Worm (Caenorhabditis elegans) whole organism, L1 larva: ENCODE measurements around the gene clec-183.

Source experiments
- elt-2 ChIP-seq: sonication (generic microtip); optimal IDR thresholded peaks from 2 replicates; lab custom pipeline; 2016; ENCODE audit warnings: missing genetic modification characterization, mild to moderate bottlenecking, inconsistent platforms, missing compliant biosample characterization, missing genetic modification reagents
- elt-3 ChIP-seq, 6 experiments: fragments of 150-350 bp in 1 of 6; sonication (generic microtip); optimal IDR thresholded peaks; 2 replicates each; lab custom pipeline; 2017 to 2018; ENCODE audit warnings: missing biosample characterization in 6 of 6, missing genetic modification characterization in 6 of 6, inconsistent platforms in 1 of 6
- irx-1 ChIP-seq: sonication (generic microtip); optimal IDR thresholded peaks from 2 replicates; lab custom pipeline; 2016; ENCODE audit warnings: missing genetic modification characterization, missing compliant biosample characterization
- lir-3 ChIP-seq: sonication (generic microtip); optimal IDR thresholded peaks from 2 replicates; lab custom pipeline; 2016; ENCODE audit warnings: mild to moderate bottlenecking, missing genetic modification characterization, moderate library complexity, missing compliant biosample characterization; ENCODE audit not compliant: poor library complexity
- nhr-11 ChIP-seq: fragments of 150-350 bp; optimal IDR thresholded peaks from 2 replicates; lab custom pipeline; 2014; ENCODE audit warnings: missing biosample characterization, missing genetic modification characterization
- nhr-237 ChIP-seq: fragments of 150-350 bp; optimal IDR thresholded peaks from 2 replicates; lab custom pipeline; 2014; ENCODE audit warnings: missing biosample characterization, missing genetic modification characterization
- nhr-28 ChIP-seq: fragments of 150-350 bp; optimal IDR thresholded peaks from 2 replicates; lab custom pipeline; 2014; ENCODE audit warnings: missing biosample characterization, missing genetic modification characterization
- nhr-47 ChIP-seq: sonication (generic microtip); optimal IDR thresholded peaks from 2 replicates; lab custom pipeline; 2016; ENCODE audit warnings: mild to moderate bottlenecking, missing genetic modification characterization, moderate library complexity, missing compliant biosample characterization
- nhr-76 ChIP-seq: sonication (generic microtip); optimal IDR thresholded peaks from 2 replicates; lab custom pipeline; 2017; ENCODE audit warnings: missing biosample characterization, missing genetic modification characterization
- snpc-4 ChIP-seq: fragments of 150-350 bp; optimal IDR thresholded peaks from 2 replicates; lab custom pipeline; 2014; ENCODE audit warnings: missing biosample characterization, missing genetic modification characterization
- sptf-1 ChIP-seq: fragments of 150-350 bp; optimal IDR thresholded peaks from 2 replicates; lab custom pipeline; 2014; ENCODE audit warnings: missing biosample characterization, missing genetic modification characterization
- zag-1 ChIP-seq: fragments of 150-350 bp; optimal IDR thresholded peaks from 2 replicates; lab custom pipeline; 2014; ENCODE audit warnings: missing biosample characterization, missing genetic modification characterization
- ztf-4 ChIP-seq: fragments of 150-350 bp; optimal IDR thresholded peaks from 2 replicates; lab custom pipeline; 2014; ENCODE audit warnings: missing biosample characterization, missing genetic modification characterization

DNA sequence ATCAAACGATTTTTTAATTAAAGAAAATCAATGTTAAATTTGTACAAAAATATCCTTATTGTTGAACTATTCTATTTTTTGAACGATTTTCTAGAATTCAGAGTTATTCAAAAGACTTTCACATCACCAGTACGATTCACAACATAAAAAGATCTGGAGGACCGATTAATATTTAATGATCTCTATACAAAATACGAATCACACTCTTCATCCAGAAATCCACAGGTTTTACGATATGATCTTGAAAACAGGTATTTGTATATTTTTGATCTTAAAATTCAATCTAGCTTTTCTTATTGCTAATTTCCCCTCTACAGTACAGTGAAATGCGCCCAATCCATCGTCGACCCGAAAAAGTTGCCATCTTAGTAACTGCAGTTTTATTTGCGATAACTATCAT, 23.2 kb upstream of the clec-183 start, which contains the start of gene F49C12.5:
- TF ChIP-seq nhr-47 (tag; lab: Kevin White, UChicago): no peak
- TF ChIP-seq lir-3 (tag; lab: Kevin White, UChicago): no peak
- TF ChIP-seq zag-1 (tag; lab: Kevin White, UChicago): no peak
- TF ChIP-seq snpc-4: no peak
- TF ChIP-seq elt-3 (tag; optimal IDR thresholded peaks at IDR 0.05; lab: Kevin White, UChicago): no peak
- TF ChIP-seq irx-1 (tag; lab: Kevin White, UChicago): no peak
- no peak for TF ChIP-seq ztf-4
- TF ChIP-seq sptf-1 (tag; lab: Kevin White, UChicago): no peak
- no peak for TF ChIP-seq elt-2
- TF ChIP-seq nhr-76: no peak
- TF ChIP-seq nhr-237: no peak
- TF ChIP-seq nhr-11: no peak
- TF ChIP-seq nhr-28 (tag; lab: Kevin White, UChicago): no peak
